Worm (Caenorhabditis elegans): Measurements from ENCODE around the gene C04A11.5.
A peak's percentile ranks its signal among the peaks of the same experiment; 100 is the strongest.

C04A11.5 gene

DNA sequence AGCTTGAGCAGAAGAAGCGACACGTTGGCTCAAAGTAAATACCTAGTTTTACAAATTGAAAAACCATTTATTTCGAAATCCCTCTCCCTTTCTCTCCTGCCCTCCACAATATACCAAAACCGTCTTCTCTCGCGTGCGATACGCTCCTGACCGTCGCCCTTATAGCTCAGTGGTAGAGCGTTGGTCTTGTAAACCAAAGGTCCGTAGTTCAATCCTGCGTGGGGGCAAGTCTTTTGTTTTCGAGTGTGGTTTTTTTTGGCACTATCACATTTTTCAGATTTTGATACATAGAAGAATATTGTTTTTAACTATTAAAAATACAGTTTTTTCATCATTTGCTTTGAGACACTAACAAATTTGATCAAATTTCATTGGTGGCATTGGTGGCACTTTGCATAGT lies 10.8 kb upstream of the C04A11.5 start:
- TF ChIP-seq nhr-48 (tag; optimal IDR thresholded peaks at IDR 0.05) (peak; percentile 45), lin-38 (GFP tag; IDR thresholded peaks at IDR 0.05) (no peak; the same call in 1 of the 2 replicates), nhr-76 (tag; optimal IDR thresholded peaks at IDR 0.05) (no peak), daf-8 (GFP tag; IDR thresholded peaks at IDR 0.05) (no peak), ceh-82 (tag; optimal IDR thresholded peaks at IDR 0.05) (no peak), lin-15B (tag; optimal IDR thresholded peaks at IDR 0.05) (no peak), zfp-2 (tag; optimal IDR thresholded peaks at IDR 0.05) (peak; percentile 8), F26F4.8 (GFP tag; conservative IDR thresholded peaks at IDR 0.05) (peak; percentile 85), ceh-20 (GFP tag; IDR thresholded peaks at IDR 0.05) (peak; percentile 48; the same call in 1 of the 2 replicates), lin-13 (GFP tag; optimal IDR thresholded peaks at IDR 0.05) (no peak), unc-130 (GFP tag; optimal IDR thresholded peaks at IDR 0.05) (peak; percentile 44), nhr-42 (GFP tag; IDR thresholded peaks at IDR 0.05) (no peak), ZK337.2 (GFP tag; IDR thresholded peaks at IDR 0.05) (peak; percentile 57; the same call in 1 of the 2 replicates), daf-16 (GFP tag; optimal IDR thresholded peaks at IDR 0.05) (peak; percentile 26 to 74), daf-16 (tag; optimal IDR thresholded peaks at IDR 0.05) (no peak), hmg-1.1 (GFP tag; IDR thresholded peaks at IDR 0.05) (peak; percentile 60), dmd-9 (GFP tag; IDR thresholded peaks at IDR 0.05) (no peak), rbr-2 (tag; optimal IDR thresholded peaks at IDR 0.05) (peak; percentile 1), pha-4 (GFP tag; IDR thresholded peaks at IDR 0.05) (peak; percentile 70; the same call in 1 of the 2 replicates), pha-4 (tag; optimal IDR thresholded peaks at IDR 0.05) (no peak), dpl-1 (GFP tag; optimal IDR thresholded peaks at IDR 0.05) (no peak), ama-1 (optimal IDR thresholded peaks at IDR 0.05) (no peak), zip-2 (tag; optimal IDR thresholded peaks at IDR 0.05) (peak; percentile 13), snpc-1.2 (GFP tag; IDR thresholded peaks at IDR 0.05) (peak; percentile 83), egl-27 (tag; optimal IDR thresholded peaks at IDR 0.05) (no peak), fos-1 (tag; optimal IDR thresholded peaks at IDR 0.05) (no peak), dve-1 (tag; optimal IDR thresholded peaks at IDR 0.05; ENCODE audit: insufficient read depth) (peak; percentile 1), spr-1 (tag; optimal IDR thresholded peaks at IDR 0.05) (peak; percentile 39), gei-8 (GFP tag; optimal IDR thresholded peaks at IDR 0.05) (peak; percentile 3), nhr-28 (tag; optimal IDR thresholded peaks at IDR 0.05) (no peak), tra-1 (GFP tag; IDR thresholded peaks at IDR 0.05) (0 out of 2 replicates have a peak, but pooled peaks have one; percentile 38), Y5F2A.4 (GFP tag; optimal IDR thresholded peaks at IDR 0.05) (peak; percentile 27), aly-2 (tag; optimal IDR thresholded peaks at IDR 0.05) (no peak), nhr-102 (tag; optimal IDR thresholded peaks at IDR 0.05) (no peak), nhr-11 (tag; optimal IDR thresholded peaks at IDR 0.05) (no peak), Y75B8A.6 (GFP tag; IDR thresholded peaks at IDR 0.05) (no peak), madf-9 (GFP tag; conservative IDR thresholded peaks at IDR 0.05) (peak; percentile 63; the same call in 1 of the 2 replicates), mep-1 (tag; optimal IDR thresholded peaks at IDR 0.05) (peak; percentile 11), madf-5 (GFP tag; IDR thresholded peaks at IDR 0.05) (peak; percentile 44 to 57; a peak in 2 of 4 replicates), dmd-8 (GFP tag; IDR thresholded peaks at IDR 0.05) (peak; percentile 87), fkh-10 (GFP tag; optimal IDR thresholded peaks at IDR 0.05) (no peak), dmd-6 (GFP tag; IDR thresholded peaks at IDR 0.05) (no peak), ztf-7 (tag; optimal IDR thresholded peaks at IDR 0.05) (no peak), hlh-30 (tag; optimal IDR thresholded peaks at IDR 0.05; ENCODE audit: insufficient read depth) (peak; percentile 4), lsy-2 (tag; optimal IDR thresholded peaks at IDR 0.05) (no peak), aha-1 (tag) (no peak), vab-7 (GFP tag; IDR thresholded peaks at IDR 0.05) (peak; percentile 67), php-3 (GFP tag; IDR thresholded peaks at IDR 0.05) (peak; percentile 47; the same call in 1 of the 2 replicates), ceh-32 (tag; optimal IDR thresholded peaks at IDR 0.05; ENCODE audit: poor library complexity) (no peak), T20F7.1 (GFP tag; optimal IDR thresholded peaks at IDR 0.05) (peak; percentile 17), ZK546.5 (tag; optimal IDR thresholded peaks at IDR 0.05) (no peak), R02D3.7 (tag; optimal IDR thresholded peaks at IDR 0.05) (no peak), mdt-29 (GFP tag; IDR thresholded peaks at IDR 0.05) (peak; percentile 67; the same call in 1 of the 2 replicates)
